Fruit fly (Drosophila melanogaster) whole organism, embryonic: ENCODE data around the gene Hat1.
A peak's percentile ranks its signal among the peaks of the same experiment; 100 is the strongest.

Experiments used
- Atf6 ChIP-seq: fragments of 200-800 bp; sonication (Bioruptor generic); IDR thresholded peaks from 2 replicates; pipeline ENCODE4 v1.3.6; 2022; ENCODE audit warnings: missing biosample characterization, missing genetic modification characterization
- CG10321 ChIP-seq: fragments of 200-800 bp; sonication (Bioruptor generic); IDR thresholded peaks from 2 replicates; pipeline ENCODE4 v1.3.6; 2022; ENCODE audit warnings: missing biosample characterization, missing genetic modification characterization
- CG10366 ChIP-seq: fragments of 200-800 bp; sonication (Bioruptor generic); IDR thresholded peaks from 2 replicates; pipeline ENCODE4 v1.3.6; 2022; ENCODE audit warnings: missing biosample characterization, missing genetic modification characterization
- CG10431 ChIP-seq: fragments of 200-800 bp; sonication (Bioruptor generic); optimal IDR thresholded peaks from 3 replicates; lab custom pipeline; 2018; ENCODE audit warnings: missing biosample characterization, mild to moderate bottlenecking, missing genetic modification characterization
- CG10543 ChIP-seq: fragments of 200-800 bp; sonication (Bioruptor generic); optimal IDR thresholded peaks from 3 replicates; lab custom pipeline; 2017; ENCODE audit warnings: missing biosample characterization, mild to moderate bottlenecking, missing genetic modification characterization, moderate library complexity
- CG12155 ChIP-seq: fragments of 200-800 bp; sonication (Bioruptor generic); optimal IDR thresholded peaks from 3 replicates; lab custom pipeline; 2016; ENCODE audit warnings: missing biosample characterization, missing genetic modification characterization
- CG15601 ChIP-seq: fragments of 200-800 bp; sonication (Bioruptor generic); optimal IDR thresholded peaks from 3 replicates; lab custom pipeline; 2019; ENCODE audit warnings: missing biosample characterization, mild to moderate bottlenecking, missing genetic modification characterization, moderate library complexity
- CG2116 ChIP-seq: fragments of 200-800 bp; sonication (Bioruptor generic); optimal IDR thresholded peaks from 3 replicates; lab custom pipeline; 2018; ENCODE audit warnings: missing biosample characterization, mild to moderate bottlenecking, missing genetic modification characterization
- CG2199 ChIP-seq: fragments of 200-800 bp; sonication (Bioruptor generic); IDR thresholded peaks from 3 replicates; pipeline ENCODE4 v1.3.6; 2022; ENCODE audit warnings: missing biosample characterization, missing genetic modification characterization
- CG30403 ChIP-seq: fragments of 200-800 bp; sonication (Bioruptor generic); optimal IDR thresholded peaks from 3 replicates; lab custom pipeline; 2016; ENCODE audit warnings: missing biosample characterization, missing genetic modification characterization
- CG34224 ChIP-seq: fragments of 200-800 bp; sonication (Bioruptor generic); IDR thresholded peaks from 3 replicates; pipeline ENCODE4 v1.3.6; 2022; ENCODE audit warnings: missing biosample characterization, missing genetic modification characterization; ENCODE audit not compliant: partially characterized antibody
- CG34376 ChIP-seq: fragments of 200-800 bp; sonication (Bioruptor generic); optimal IDR thresholded peaks from 2 replicates; lab custom pipeline; 2018; ENCODE audit warnings: missing biosample characterization, mild to moderate bottlenecking, missing genetic modification characterization
- CG3838 ChIP-seq: fragments of 200-800 bp; sonication (Bioruptor generic); optimal IDR thresholded peaks from 3 replicates; lab custom pipeline; 2016; ENCODE audit warnings: missing biosample characterization, missing genetic modification characterization
- CG4328 ChIP-seq: fragments of 200-800 bp; sonication (Bioruptor generic); optimal IDR thresholded peaks from 3 replicates; lab custom pipeline; 2017; ENCODE audit warnings: missing biosample characterization, missing genetic modification reagents, missing genetic modification characterization
- CG5245 ChIP-seq: fragments of 200-800 bp; sonication (Bioruptor generic); optimal IDR thresholded peaks from 3 replicates; lab custom pipeline; 2016; ENCODE audit warnings: missing biosample characterization, missing genetic modification characterization
- CG5953 ChIP-seq: fragments of 200-800 bp; sonication (Bioruptor generic); IDR thresholded peaks from 2 replicates; pipeline ENCODE4 v1.3.6; 2022; ENCODE audit warnings: missing biosample characterization, missing genetic modification characterization
- Dad ChIP-seq: fragments of 200-800 bp; sonication (Bioruptor generic); optimal IDR thresholded peaks from 3 replicates; lab custom pipeline; 2016; ENCODE audit warnings: missing biosample characterization, missing genetic modification characterization
- Dll ChIP-seq: fragments of 200-800 bp; sonication (Bioruptor generic); IDR thresholded peaks from 4 replicates; pipeline ENCODE4 v1.3.6; 2022; ENCODE audit warnings: missing biosample characterization, missing genetic modification characterization; ENCODE audit not compliant: partially characterized antibody
- Dref ChIP-seq: fragments of 200-800 bp; sonication (Bioruptor generic); IDR thresholded peaks from 2 replicates; pipeline ENCODE4 v1.3.6; 2022; ENCODE audit warnings: missing biosample characterization, missing genetic modification characterization
- HLH4C ChIP-seq: fragments of 200-800 bp; sonication (Bioruptor generic); IDR thresholded peaks from 3 replicates; pipeline ENCODE4 v1.3.6; 2022; ENCODE audit warnings: missing biosample characterization, missing genetic modification characterization; ENCODE audit not compliant: partially characterized antibody
- Hey ChIP-seq: fragments of 200-800 bp; sonication (Bioruptor generic); optimal IDR thresholded peaks from 3 replicates; lab custom pipeline; 2018; ENCODE audit warnings: missing biosample characterization, mild to moderate bottlenecking, missing genetic modification characterization
- HmgZ ChIP-seq: fragments of 200-800 bp; sonication (Bioruptor generic); optimal IDR thresholded peaks from 2 replicates; lab custom pipeline; 2018; ENCODE audit warnings: missing biosample characterization, mild to moderate bottlenecking, missing genetic modification characterization
- Hmr ChIP-seq: fragments of 200-800 bp; sonication (Bioruptor generic); optimal IDR thresholded peaks from 3 replicates; lab custom pipeline; 2017; ENCODE audit warnings: mild to moderate bottlenecking, missing biosample characterization, missing genetic modification reagents, missing genetic modification characterization
- Hr51 ChIP-seq, 2 experiments: fragments of 200-800 bp; sonication (Bioruptor generic); optimal IDR thresholded peaks; 2 replicates in 1 of 2; 3 replicates in 1 of 2; lab custom pipeline; 2016 to 2018; ENCODE audit warnings: missing biosample characterization in 2 of 2, missing genetic modification characterization in 2 of 2, mild to moderate bottlenecking in 1 of 2, moderate library complexity in 1 of 2
- Lpt ChIP-seq: fragments of >200 bp; optimal IDR thresholded peaks from 2 replicates; lab custom pipeline; 2018; ENCODE audit warnings: missing biosample characterization, missing genetic modification characterization
- PHDP ChIP-seq: fragments of 200-800 bp; sonication (Bioruptor generic); optimal IDR thresholded peaks from 3 replicates; lab custom pipeline; 2018; ENCODE audit warnings: missing biosample characterization, mild to moderate bottlenecking, missing genetic modification characterization, moderate library complexity
- Pdp1 ChIP-seq, 2 experiments: fragments of 200-800 bp; sonication (Bioruptor generic); optimal IDR thresholded peaks; 3 replicates each; lab custom pipeline; 2016; ENCODE audit warnings: missing biosample characterization in 2 of 2, missing genetic modification characterization in 2 of 2, mild to moderate bottlenecking in 1 of 2, moderate library complexity in 1 of 2
- Tbp ChIP-seq: fragments of >200 bp; optimal IDR thresholded peaks from 2 replicates; lab custom pipeline; 2018; ENCODE audit warnings: missing biosample characterization, missing genetic modification characterization
- ash1 ChIP-seq: fragments of 200-800 bp; sonication (Bioruptor generic); optimal IDR thresholded peaks from 2 replicates; lab custom pipeline; 2018; ENCODE audit warnings: missing biosample characterization, mild to moderate bottlenecking, missing genetic modification characterization
- bab2 ChIP-seq: fragments of 200-800 bp; sonication (Bioruptor generic); optimal IDR thresholded peaks from 2 replicates; lab custom pipeline; 2016; ENCODE audit warnings: missing biosample characterization, missing genetic modification characterization
- bigmax ChIP-seq: fragments of 200-800 bp; sonication (Bioruptor generic); optimal IDR thresholded peaks from 2 replicates; lab custom pipeline; 2018; ENCODE audit warnings: missing biosample characterization, mild to moderate bottlenecking, missing genetic modification characterization
- bsh ChIP-seq, 2 experiments: fragments of 200-800 bp; sonication (Bioruptor generic); optimal IDR thresholded peaks; 2 replicates each; lab custom pipeline; 2017 to 2018; ENCODE audit warnings: mild to moderate bottlenecking in 2 of 2, missing biosample characterization in 2 of 2, missing genetic modification characterization in 2 of 2, moderate library complexity in 1 of 2
- ci ChIP-seq: fragments of 200-800 bp; sonication (Bioruptor generic); IDR thresholded peaks from 3 replicates; pipeline ENCODE4 v1.3.6; 2022; ENCODE audit warnings: missing biosample characterization, missing genetic modification characterization
- cwo ChIP-seq: fragments of 200-800 bp; sonication (Bioruptor generic); optimal IDR thresholded peaks from 3 replicates; lab custom pipeline; 2017; ENCODE audit warnings: missing biosample characterization, missing genetic modification characterization, mild to moderate bottlenecking, moderate library complexity, missing genetic modification reagents
- dati ChIP-seq: fragments of 200-800 bp; sonication (Bioruptor generic); IDR thresholded peaks from 2 replicates; pipeline ENCODE4 v1.3.6; 2022; ENCODE audit warnings: missing biosample characterization, missing genetic modification characterization
- dimm ChIP-seq: fragments of 200-800 bp; sonication (Bioruptor generic); IDR thresholded peaks from 2 replicates; pipeline ENCODE4 v1.3.6; 2022; ENCODE audit warnings: missing biosample characterization, missing genetic modification characterization
- dysf ChIP-seq: fragments of 200-800 bp; sonication (Bioruptor generic); IDR thresholded peaks from 3 replicates; pipeline ENCODE4 v1.3.6; 2022; ENCODE audit warnings: missing biosample characterization, missing genetic modification characterization
- exex ChIP-seq: fragments of 200-800 bp; sonication (Bioruptor generic); optimal IDR thresholded peaks from 4 replicates; lab custom pipeline; 2018; ENCODE audit warnings: missing biosample characterization, mild to moderate bottlenecking, missing genetic modification characterization, moderate library complexity
- ftz-f1 ChIP-seq: fragments of 200-800 bp; sonication (Bioruptor generic); optimal IDR thresholded peaks from 2 replicates; lab custom pipeline; 2016; ENCODE audit warnings: missing biosample characterization, missing genetic modification characterization
- gcm2 ChIP-seq: fragments of 200-800 bp; sonication (Bioruptor generic); optimal IDR thresholded peaks from 2 replicates; lab custom pipeline; 2016; ENCODE audit warnings: missing biosample characterization, missing genetic modification characterization
- grn ChIP-seq: fragments of 200-800 bp; sonication (Bioruptor generic); optimal IDR thresholded peaks from 3 replicates; lab custom pipeline; 2017; ENCODE audit warnings: missing biosample characterization, missing genetic modification characterization
- h ChIP-seq: fragments of >200 bp; optimal IDR thresholded peaks from 2 replicates; lab custom pipeline; 2017
- kah ChIP-seq: fragments of 200-800 bp; sonication (Bioruptor generic); optimal IDR thresholded peaks from 2 replicates; lab custom pipeline; 2018; ENCODE audit warnings: missing biosample characterization, mild to moderate bottlenecking, missing genetic modification characterization
- lmd ChIP-seq: fragments of 200-800 bp; sonication (Bioruptor generic); IDR thresholded peaks from 2 replicates; pipeline ENCODE4 v1.3.6; 2022; ENCODE audit warnings: missing biosample characterization, missing genetic modification characterization
- lola ChIP-seq, 3 experiments: fragments of >200 bp in 2 of 3; fragments of 200-800 bp in 1 of 3; sonication (Bioruptor generic) in 1 of 3; optimal IDR thresholded peaks; 2 replicates each; lab custom pipeline; 2017 to 2019; ENCODE audit warnings: missing biosample characterization in 3 of 3, missing genetic modification characterization in 3 of 3, mild to moderate bottlenecking in 1 of 3, moderate library complexity in 1 of 3
- mirr ChIP-seq: fragments of 200-800 bp; sonication (Bioruptor generic); optimal IDR thresholded peaks from 3 replicates; lab custom pipeline; 2018; ENCODE audit warnings: missing biosample characterization, mild to moderate bottlenecking, missing genetic modification characterization
- pho ChIP-seq: fragments of 200-800 bp; sonication (Bioruptor generic); optimal IDR thresholded peaks from 2 replicates; lab custom pipeline; 2016; ENCODE audit warnings: missing biosample characterization, missing genetic modification characterization
- sim ChIP-seq: fragments of 200-800 bp; sonication (Bioruptor generic); IDR thresholded peaks from 2 replicates; pipeline ENCODE4 v1.3.6; 2022; ENCODE audit warnings: missing biosample characterization, missing genetic modification characterization
- sug ChIP-seq: fragments of 200-800 bp; optimal IDR thresholded peaks from 2 replicates; lab custom pipeline; 2019; ENCODE audit warnings: missing biosample characterization, mild to moderate bottlenecking, missing genetic modification characterization, moderate library complexity
- unpg ChIP-seq: fragments of 200-800 bp; sonication (Bioruptor generic); optimal IDR thresholded peaks from 3 replicates; lab custom pipeline; 2018; ENCODE audit warnings: missing biosample characterization, mild to moderate bottlenecking, missing genetic modification characterization, moderate library complexity
- wdn ChIP-seq: fragments of 200-800 bp; sonication (Bioruptor generic); IDR thresholded peaks from 2 replicates; pipeline ENCODE4 v1.3.6; 2022; ENCODE audit warnings: missing biosample characterization, missing genetic modification characterization
- zfh2 ChIP-seq: fragments of 200-800 bp; sonication (Bioruptor generic); optimal IDR thresholded peaks from 2 replicates; lab custom pipeline; 2016; ENCODE audit warnings: missing biosample characterization, missing genetic modification characterization

Gene Hat1

dm6 chr3R:5824456-5824855 lies 35.3 kb upstream of the Hat1 start, which contains the start of the genes Sec20 and dgrn (continued):
- TF ChIP-seq ci (GFP tag; lab: Robert Waterston, UW): peak; percentile 39; the same call in 1 of the 3 replicates
- TF ChIP-seq Hr51 (GFP tag; optimal IDR thresholded peaks at IDR 0.05; lab: Kevin White, UChicago): peak; percentile 40 to 55
- TF ChIP-seq CG5953: 0 out of 2 replicates have a peak, but pooled peaks have one; percentile 15
- TF ChIP-seq Dll (GFP tag; lab: Robert Waterston, UW): peak; percentile 96
- peak; percentile 29 for TF ChIP-seq pho (GFP tag; lab: Kevin White, UChicago)
- TF ChIP-seq ash1 (GFP tag; lab: Kevin White, UChicago): no peak
- TF ChIP-seq Dad: no peak
- TF ChIP-seq CG4328 (GFP tag; lab: Kevin White, UChicago): peak; percentile 46
- TF ChIP-seq CG5245 (GFP tag; lab: Kevin White, UChicago): peak; percentile 27
- no peak for TF ChIP-seq kah (GFP tag; lab: Kevin White, UChicago)
- TF ChIP-seq HLH4C (GFP tag; lab: Robert Waterston, UW): peak; percentile 92
- peak; percentile 62 for TF ChIP-seq unpg (GFP tag; lab: Kevin White, UChicago)
- peak; percentile 81 for TF ChIP-seq CG2116 (GFP tag; lab: Kevin White, UChicago)
- TF ChIP-seq dati (GFP tag; lab: Robert Waterston, UW): no peak
- TF ChIP-seq PHDP: peak; percentile 77
- TF ChIP-seq bsh (GFP tag; optimal IDR thresholded peaks at IDR 0.05; lab: Kevin White, UChicago): peak in 1 of 2 experiments; percentile 61
- TF ChIP-seq CG15601 (tag; lab: Kevin White, UChicago): peak; percentile 68
- no peak for TF ChIP-seq CG3838
- no peak for TF ChIP-seq sim
- TF ChIP-seq h (lab: Kevin White, UChicago): no peak
- TF ChIP-seq CG12155 (GFP tag; lab: Kevin White, UChicago): peak; percentile 75
- peak in 1 of 3 experiments; percentile 69 for TF ChIP-seq lola (GFP tag; optimal IDR thresholded peaks at IDR 0.05; lab: Kevin White, UChicago)
- TF ChIP-seq lmd (GFP tag; lab: Robert Waterston, UW): peak; percentile 30; the same call in 1 of the 2 replicates
- no peak for TF ChIP-seq CG10431
- no peak for TF ChIP-seq gcm2 (GFP tag; lab: Kevin White, UChicago)
- TF ChIP-seq zfh2 (GFP tag; lab: Kevin White, UChicago): peak; percentile 55
- TF ChIP-seq Dref (GFP tag; lab: Robert Waterston, UW): peak; percentile 66
- TF ChIP-seq CG30403: peak; percentile 84
- TF ChIP-seq CG10321 (GFP tag; lab: Robert Waterston, UW): no peak
- TF ChIP-seq dimm (GFP tag; lab: Robert Waterston, UW): no peak
- peak; percentile 21 for TF ChIP-seq bab2
- no peak for TF ChIP-seq bigmax (GFP tag; lab: Kevin White, UChicago)
- TF ChIP-seq Hmr (GFP tag; lab: Kevin White, UChicago): peak; percentile 70
- TF ChIP-seq CG10366: peak; percentile 18; the same call in 1 of the 2 replicates
- TF ChIP-seq Lpt: no peak
- no peak for TF ChIP-seq Tbp
- TF ChIP-seq, all 482 proteins: peak for 271

- TF ChIP-seq HmgZ (tag; lab: Kevin White, UChicago): peak; percentile 1
- peak; percentile 23 for TF ChIP-seq CG34376 (GFP tag; lab: Kevin White, UChicago)
- peak in 1 of 2 experiments; percentile 8 for TF ChIP-seq Pdp1 (GFP tag; optimal IDR thresholded peaks at IDR 0.05; lab: Kevin White, UChicago)
- TF ChIP-seq Hey: peak; percentile 24
- TF ChIP-seq CG34224 (GFP tag; lab: Robert Waterston, UW): no peak
- TF ChIP-seq mirr (GFP tag; lab: Kevin White, UChicago): peak; percentile 65
- peak; percentile 12; the same call in 1 of the 3 replicates for TF ChIP-seq dysf (GFP tag; lab: Robert Waterston, UW)
- TF ChIP-seq CG2199 (GFP tag; lab: Robert Waterston, UW): peak; percentile 39; the same call in 1 of the 3 replicates
- TF ChIP-seq CG10543 (GFP tag; lab: Kevin White, UChicago): peak; percentile 23
- peak; percentile 77 for TF ChIP-seq ftz-f1 (GFP tag; lab: Kevin White, UChicago)
- TF ChIP-seq sug: peak; percentile 76
- no peak for TF ChIP-seq Atf6 (GFP tag; lab: Robert Waterston, UW)
- no peak for TF ChIP-seq wdn (GFP tag; lab: Robert Waterston, UW)
- TF ChIP-seq exex (tag; lab: Kevin White, UChicago): peak; percentile 81
- TF ChIP-seq cwo: peak; percentile 25
- TF ChIP-seq grn: peak; percentile 59
Observed at dm6 chr3R:5821750-5822149, 32.6 kb upstream of the Hat1 start, which contains the start of gene CG46303. Gene CG46303 (plus strand): TSS chr3R:5821972.
